Fruit fly (Drosophila melanogaster) whole organism, prepupa: ENCODE results near the gene Cypl.

Experiments
- Blimp-1 ChIP-seq: fragments of 200-800 bp; sonication (Bioruptor generic); optimal IDR thresholded peaks from 3 replicates; lab custom pipeline; 2017; ENCODE audit warnings: missing biosample characterization, missing genetic modification characterization, mild to moderate bottlenecking, moderate library complexity, missing genetic modification reagents
- CG34406 ChIP-seq: fragments of 200-800 bp; sonication (Bioruptor generic); optimal IDR thresholded peaks from 3 replicates; lab custom pipeline; 2016; ENCODE audit warnings: missing biosample characterization, missing genetic modification characterization
- Eip78C ChIP-seq: fragments of 200-800 bp; sonication (Bioruptor generic); peaks from one replicate; lab custom pipeline; 2016; ENCODE audit warnings: missing biosample characterization, missing genetic modification characterization
- Sox102F ChIP-seq: fragments of 200-800 bp; sonication (Bioruptor generic); optimal IDR thresholded peaks from 2 replicates; lab custom pipeline; 2016; ENCODE audit warnings: missing biosample characterization, mild to moderate bottlenecking, missing genetic modification characterization
- esn ChIP-seq: fragments of 200-800 bp; sonication (Bioruptor generic); optimal IDR thresholded peaks from 2 replicates; lab custom pipeline; 2016; ENCODE audit warnings: missing biosample characterization, mild to moderate bottlenecking, missing genetic modification characterization, moderate library complexity

DNA sequence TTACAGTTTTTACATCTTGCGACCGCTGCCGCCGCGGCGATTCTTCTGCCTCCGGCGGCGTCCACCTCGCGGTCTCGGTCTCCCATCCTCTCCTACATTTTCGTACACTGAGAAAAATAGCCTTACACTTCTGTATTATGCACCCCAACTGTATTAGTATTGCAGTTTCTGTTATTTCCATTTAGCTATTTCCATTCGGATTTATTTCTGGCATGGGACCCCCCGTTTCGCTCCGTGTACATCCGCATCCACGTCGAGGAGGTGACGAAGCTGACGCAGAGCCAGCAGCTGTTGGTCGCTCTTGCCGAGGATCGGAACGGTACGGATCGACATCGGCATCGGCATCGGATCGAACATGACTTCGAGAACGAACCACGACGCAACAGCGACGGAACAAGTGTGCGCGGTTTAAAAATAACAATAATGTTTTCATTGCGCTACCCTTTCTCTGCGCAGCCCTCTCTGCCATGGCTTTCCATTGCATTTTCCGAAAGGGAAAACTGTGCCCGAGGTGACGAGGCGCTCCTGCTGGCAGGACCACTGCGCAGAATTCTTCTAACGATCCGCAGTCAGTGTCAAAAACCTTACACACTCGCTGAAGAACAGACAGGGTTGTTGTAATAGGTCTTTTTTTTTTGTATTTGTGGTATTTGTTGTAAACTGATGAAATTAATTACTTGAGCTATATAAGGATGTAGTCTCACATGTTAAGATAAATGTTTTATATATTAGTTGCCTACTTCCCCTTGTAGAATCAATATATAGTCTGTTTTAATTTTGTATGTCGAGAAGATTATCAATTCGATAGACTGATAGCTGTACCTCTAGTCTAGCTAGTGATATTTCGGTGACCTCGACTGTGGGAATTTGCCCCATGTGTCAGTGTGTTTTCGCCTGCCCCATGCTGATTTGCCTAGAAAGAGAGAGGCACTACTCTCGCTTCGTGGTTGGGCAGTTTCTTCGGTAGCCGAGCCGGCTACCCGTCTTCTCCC lies 46.9 kb upstream of the Cypl start:
- no peak for TF ChIP-seq Sox102F (GFP tag; lab: Kevin White, UChicago)
- TF ChIP-seq Blimp-1, result no peak
- TF ChIP-seq CG34406 (GFP tag; lab: Kevin White, UChicago), result peak; percentile 80
- peak; percentile 96 for TF ChIP-seq Eip78C (GFP tag; lab: Kevin White, UChicago)
- peak; percentile 67 for TF ChIP-seq esn (GFP tag; lab: Kevin White, UChicago)
